Fruit fly (Drosophila melanogaster) whole organism, embryonic: Measurements from ENCODE around the gene fz4.
A peak's percentile ranks its signal among the peaks of the same experiment; 100 is the strongest.

ENCODE experiments used
- Ada2b ChIP-seq: fragments of 200-800 bp; sonication (Bioruptor generic); IDR thresholded peaks from 2 replicates; pipeline ENCODE4 v1.3.6; 2022; ENCODE audit warnings: missing biosample characterization, missing genetic modification characterization
- Atf3 ChIP-seq: fragments of 200-800 bp; sonication (Bioruptor generic); optimal IDR thresholded peaks from 3 replicates; lab custom pipeline; 2016; ENCODE audit warnings: missing biosample characterization, missing genetic modification characterization
- CG10366 ChIP-seq: fragments of 200-800 bp; sonication (Bioruptor generic); IDR thresholded peaks from 2 replicates; pipeline ENCODE4 v1.3.6; 2022; ENCODE audit warnings: missing biosample characterization, missing genetic modification characterization
- CG10431 ChIP-seq: fragments of 200-800 bp; sonication (Bioruptor generic); optimal IDR thresholded peaks from 3 replicates; lab custom pipeline; 2018; ENCODE audit warnings: missing biosample characterization, mild to moderate bottlenecking, missing genetic modification characterization
- CG11456 ChIP-seq: fragments of 200-800 bp; sonication (Bioruptor generic); IDR thresholded peaks from 3 replicates; pipeline ENCODE4 v1.3.6; 2022; ENCODE audit warnings: missing biosample characterization, missing genetic modification characterization
- CG12299 ChIP-seq: fragments of 200-800 bp; sonication (Bioruptor generic); optimal IDR thresholded peaks from 2 replicates; lab custom pipeline; 2018; ENCODE audit warnings: missing biosample characterization, mild to moderate bottlenecking, missing genetic modification characterization
- CG13287 ChIP-seq: fragments of 200-800 bp; sonication (Bioruptor generic); IDR thresholded peaks from 2 replicates; pipeline ENCODE4 v1.3.6; 2022; ENCODE audit warnings: missing biosample characterization, missing genetic modification characterization; ENCODE audit not compliant: partially characterized antibody
- CG13894 ChIP-seq: fragments of 200-800 bp; sonication (Bioruptor generic); optimal IDR thresholded peaks from 3 replicates; lab custom pipeline; 2018; ENCODE audit warnings: missing biosample characterization, mild to moderate bottlenecking, missing genetic modification characterization, moderate library complexity
- CG18262 ChIP-seq: fragments of 200-800 bp; optimal IDR thresholded peaks from 3 replicates; lab custom pipeline; 2019; ENCODE audit warnings: missing biosample characterization, mild to moderate bottlenecking, missing genetic modification characterization, moderate library complexity
- CG18476 ChIP-seq: fragments of 200-800 bp; sonication (Bioruptor generic); optimal IDR thresholded peaks from 2 replicates; lab custom pipeline; 2016; ENCODE audit warnings: missing biosample characterization, mild to moderate bottlenecking, missing genetic modification characterization
- CG2120 ChIP-seq: fragments of 200-800 bp; sonication (Bioruptor generic); optimal IDR thresholded peaks from 3 replicates; lab custom pipeline; 2016; ENCODE audit warnings: missing biosample characterization, missing genetic modification characterization
- CG2889 ChIP-seq: fragments of 200-800 bp; sonication (Bioruptor generic); IDR thresholded peaks from 3 replicates; pipeline ENCODE4 v1.3.6; 2022; ENCODE audit warnings: missing biosample characterization, missing genetic modification characterization
- CG3163 ChIP-seq: fragments of 200-800 bp; sonication (Bioruptor generic); optimal IDR thresholded peaks from 3 replicates; lab custom pipeline; 2016; ENCODE audit warnings: missing biosample characterization, missing genetic modification characterization
- CG32767 ChIP-seq: fragments of 200-800 bp; sonication (Bioruptor generic); IDR thresholded peaks from 2 replicates; pipeline ENCODE4 v1.3.6; 2022; ENCODE audit warnings: missing biosample characterization, missing genetic modification characterization
- CG3847 ChIP-seq: fragments of 200-800 bp; sonication (Bioruptor generic); IDR thresholded peaks from 2 replicates; pipeline ENCODE4 v1.3.6; 2022; ENCODE audit warnings: missing biosample characterization, missing genetic modification characterization
- CG4282 ChIP-seq: fragments of 200-800 bp; sonication (Bioruptor generic); optimal IDR thresholded peaks from 2 replicates; lab custom pipeline; 2016; ENCODE audit warnings: missing biosample characterization, missing genetic modification characterization
- CG4617 ChIP-seq: fragments of 200-800 bp; sonication (Bioruptor generic); optimal IDR thresholded peaks from 3 replicates; lab custom pipeline; 2016; ENCODE audit warnings: missing biosample characterization, missing genetic modification characterization, borderline replicate concordance
- CG5180 ChIP-seq: fragments of 200-800 bp; sonication (Bioruptor generic); optimal IDR thresholded peaks from 3 replicates; lab custom pipeline; 2017; ENCODE audit warnings: missing biosample characterization, missing genetic modification characterization, mild to moderate bottlenecking, moderate library complexity, missing genetic modification reagents
- CG6175 ChIP-seq: fragments of 200-800 bp; sonication (Bioruptor generic); IDR thresholded peaks from 3 replicates; pipeline ENCODE4 v1.3.6; 2022; ENCODE audit warnings: missing biosample characterization, missing genetic modification characterization
- CG7271 ChIP-seq: fragments of 200-800 bp; sonication (Bioruptor generic); optimal IDR thresholded peaks from 2 replicates; lab custom pipeline; 2018; ENCODE audit warnings: missing biosample characterization, mild to moderate bottlenecking, missing genetic modification characterization, moderate library complexity
- CG7987 ChIP-seq: fragments of 200-800 bp; sonication (Bioruptor generic); optimal IDR thresholded peaks from 2 replicates; lab custom pipeline; 2018; ENCODE audit warnings: missing biosample characterization, mild to moderate bottlenecking, missing genetic modification characterization, moderate library complexity
- CG8924 ChIP-seq: fragments of 200-800 bp; optimal IDR thresholded peaks from 3 replicates; lab custom pipeline; 2019; ENCODE audit warnings: missing biosample characterization, mild to moderate bottlenecking, missing genetic modification characterization, moderate library complexity
- CTCF ChIP-seq: fragments of 200-800 bp; sonication (Bioruptor generic); optimal IDR thresholded peaks from 2 replicates; lab custom pipeline; 2017; ENCODE audit warnings: missing biosample characterization, mild to moderate bottlenecking, missing genetic modification characterization, moderate library complexity
- Deaf1 ChIP-seq: fragments of 200-800 bp; optimal IDR thresholded peaks from 3 replicates; lab custom pipeline; 2019; ENCODE audit warnings: missing biosample characterization, mild to moderate bottlenecking, missing genetic modification characterization, moderate library complexity
- E2f1 ChIP-seq: fragments of 200-800 bp; sonication (Bioruptor generic); IDR thresholded peaks from 2 replicates; pipeline ENCODE4 v1.3.6; 2022; ENCODE audit warnings: missing biosample characterization, missing genetic modification characterization
- Eip74EF ChIP-seq, 2 experiments: fragments of 200-800 bp in 1 of 2; fragments of >200 bp in 1 of 2; sonication (Bioruptor generic) in 1 of 2; optimal IDR thresholded peaks; 2 replicates each; lab custom pipeline; 2017 to 2019; ENCODE audit warnings: missing biosample characterization in 2 of 2, missing genetic modification characterization in 2 of 2, mild to moderate bottlenecking in 1 of 2, moderate library complexity in 1 of 2
- HmgD ChIP-seq: fragments of 200-800 bp; sonication (Bioruptor generic); optimal IDR thresholded peaks from 3 replicates; lab custom pipeline; 2016; ENCODE audit warnings: missing biosample characterization, missing genetic modification characterization
- Hr78 ChIP-seq, 2 experiments: fragments of 200-800 bp in 1 of 2; fragments of >200 bp in 1 of 2; sonication (Bioruptor generic) in 1 of 2; optimal IDR thresholded peaks; 2 replicates each; lab custom pipeline; 2017 to 2019; ENCODE audit warnings: missing biosample characterization in 2 of 2, missing genetic modification characterization in 2 of 2, mild to moderate bottlenecking in 1 of 2, moderate library complexity in 1 of 2
- MESR4 ChIP-seq: fragments of 200-800 bp; sonication (Bioruptor generic); optimal IDR thresholded peaks from 2 replicates; lab custom pipeline; 2018; ENCODE audit warnings: missing biosample characterization, mild to moderate bottlenecking, missing genetic modification characterization, moderate library complexity
- NfI ChIP-seq: fragments of 200-800 bp; sonication (Bioruptor generic); optimal IDR thresholded peaks from 3 replicates; lab custom pipeline; 2018; ENCODE audit warnings: missing biosample characterization, mild to moderate bottlenecking, missing genetic modification characterization, moderate library complexity
- Poxn ChIP-seq: fragments of 200-800 bp; sonication (Bioruptor generic); IDR thresholded peaks from 2 replicates; pipeline ENCODE4 v1.3.6; 2022; ENCODE audit warnings: missing biosample characterization, missing genetic modification characterization
- Sry-δ ChIP-seq: fragments of 200-800 bp; sonication (Bioruptor generic); optimal IDR thresholded peaks from 2 replicates; lab custom pipeline; 2016; ENCODE audit warnings: missing biosample characterization, missing genetic modification characterization
- az2 ChIP-seq: fragments of 200-800 bp; sonication (Bioruptor generic); optimal IDR thresholded peaks from 3 replicates; lab custom pipeline; 2016; ENCODE audit warnings: missing biosample characterization, missing genetic modification characterization
- en ChIP-seq: fragments of 200-800 bp; sonication (Bioruptor generic); optimal IDR thresholded peaks from 2 replicates; lab custom pipeline; 2016; ENCODE audit warnings: missing biosample characterization, missing genetic modification characterization
- fd3F ChIP-seq: fragments of 200-800 bp; sonication (Bioruptor generic); optimal IDR thresholded peaks from 2 replicates; lab custom pipeline; 2018; ENCODE audit warnings: missing biosample characterization, mild to moderate bottlenecking, missing genetic modification characterization, moderate library complexity
- grn ChIP-seq: fragments of 200-800 bp; sonication (Bioruptor generic); optimal IDR thresholded peaks from 3 replicates; lab custom pipeline; 2017; ENCODE audit warnings: missing biosample characterization, missing genetic modification characterization
- her ChIP-seq: fragments of 200-800 bp; sonication (Bioruptor generic); optimal IDR thresholded peaks from 2 replicates; lab custom pipeline; 2016; ENCODE audit warnings: missing biosample characterization, missing genetic modification characterization
- inv ChIP-seq: fragments of 200-800 bp; sonication (Bioruptor generic); IDR thresholded peaks from 2 replicates; pipeline ENCODE4 v1.3.6; 2022; ENCODE audit warnings: missing biosample characterization, missing genetic modification characterization; ENCODE audit not compliant: partially characterized antibody
- lab ChIP-seq: fragments of 200-800 bp; sonication (Bioruptor generic); optimal IDR thresholded peaks from 3 replicates; lab custom pipeline; 2017; ENCODE audit warnings: missing biosample characterization, missing genetic modification characterization, mild to moderate bottlenecking, moderate library complexity, missing genetic modification reagents
- nmo ChIP-seq: fragments of 200-800 bp; sonication (Bioruptor generic); optimal IDR thresholded peaks from 2 replicates; lab custom pipeline; 2018; ENCODE audit warnings: missing biosample characterization, mild to moderate bottlenecking, missing genetic modification characterization, moderate library complexity
- nom ChIP-seq: fragments of 200-800 bp; sonication (Bioruptor generic); optimal IDR thresholded peaks from 2 replicates; lab custom pipeline; 2017; ENCODE audit warnings: missing biosample characterization, missing genetic modification characterization, mild to moderate bottlenecking, moderate library complexity, missing genetic modification reagents
- odd ChIP-seq: fragments of 200-800 bp; sonication (Bioruptor generic); optimal IDR thresholded peaks from 2 replicates; lab custom pipeline; 2017; ENCODE audit warnings: missing biosample characterization, mild to moderate bottlenecking, missing genetic modification characterization
- psq ChIP-seq: fragments of 200-800 bp; sonication (Bioruptor generic); optimal IDR thresholded peaks from 2 replicates; lab custom pipeline; 2017; ENCODE audit warnings: missing biosample characterization, missing genetic modification characterization
- pzg ChIP-seq: fragments of 200-800 bp; sonication (Bioruptor generic); optimal IDR thresholded peaks from 3 replicates; lab custom pipeline; 2018; ENCODE audit warnings: missing biosample characterization, mild to moderate bottlenecking, missing genetic modification characterization, moderate library complexity
- salm ChIP-seq: fragments of 200-800 bp; sonication (Bioruptor generic); optimal IDR thresholded peaks from 2 replicates; lab custom pipeline; 2018; ENCODE audit warnings: missing biosample characterization, mild to moderate bottlenecking, missing genetic modification characterization
- schlank ChIP-seq: fragments of 200-800 bp; sonication (Bioruptor generic); optimal IDR thresholded peaks from 2 replicates; lab custom pipeline; 2018; ENCODE audit warnings: missing biosample characterization, mild to moderate bottlenecking, missing genetic modification characterization
- trem ChIP-seq: fragments of 200-800 bp; optimal IDR thresholded peaks from 3 replicates; lab custom pipeline; 2019; ENCODE audit warnings: missing biosample characterization, mild to moderate bottlenecking, missing genetic modification characterization, moderate library complexity
- zen2 ChIP-seq: fragments of 200-800 bp; sonication (Bioruptor generic); IDR thresholded peaks from 3 replicates; pipeline ENCODE4 v1.3.6; 2022; ENCODE audit warnings: missing biosample characterization, missing genetic modification characterization; ENCODE audit not compliant: partially characterized antibody
- zfh2 ChIP-seq: fragments of 200-800 bp; sonication (Bioruptor generic); optimal IDR thresholded peaks from 2 replicates; lab custom pipeline; 2016; ENCODE audit warnings: missing biosample characterization, missing genetic modification characterization

The fz4 gene

dm6 chrX:7109793-7110606 lies at the start of gene fz4 (continued):
- TF ChIP-seq CG11456 (GFP tag; lab: Robert Waterston, UW) (no peak; the same call in 2 of the 3 replicates), E2f1 (no peak), CG2120 (GFP tag; lab: Kevin White, UChicago) (peak; percentile 5), az2 (GFP tag; lab: Kevin White, UChicago) (no peak), zen2 (GFP tag; lab: Robert Waterston, UW) (peak; percentile 58; the same call in 2 of the 3 replicates), CG3847 (GFP tag; lab: Robert Waterston, UW) (peak; percentile 47; the same call in 1 of the 2 replicates), Atf3 (peak; percentile 30), CG2889 (GFP tag; lab: Robert Waterston, UW) (no peak), her (no peak), CG13287 (GFP tag; lab: Robert Waterston, UW) (peak; percentile 83), lab (GFP tag; lab: Kevin White, UChicago) (peak; percentile 22), Eip74EF (GFP tag; optimal IDR thresholded peaks at IDR 0.05; lab: Kevin White, UChicago) (no peak), CG10431 (GFP tag; lab: Kevin White, UChicago) (no peak), zfh2 (GFP tag; lab: Kevin White, UChicago) (no peak), Hr78 (GFP tag; optimal IDR thresholded peaks at IDR 0.05; lab: Kevin White, UChicago) (peak in 1 of 2 experiments; percentile 15), en (GFP tag; lab: Kevin White, UChicago) (no peak), MESR4 (peak; percentile 76), CG12299 (tag; lab: Kevin White, UChicago) (no peak), grn (GFP tag; lab: Kevin White, UChicago) (peak; percentile 85), nmo (GFP tag; lab: Kevin White, UChicago) (peak; percentile 30), CG4617 (GFP tag; lab: Kevin White, UChicago) (peak; percentile 69), Ada2b (GFP tag; lab: Robert Waterston, UW) (no peak), CG7987 (GFP tag; lab: Kevin White, UChicago) (no peak), odd (peak; percentile 8), Deaf1 (peak; percentile 35), CG4282 (GFP tag; lab: Kevin White, UChicago) (no peak), CG32767 (GFP tag; lab: Robert Waterston, UW) (peak; percentile 77), HmgD (GFP tag; lab: Kevin White, UChicago) (no peak), CG3163 (GFP tag; lab: Kevin White, UChicago) (no peak), CG6175 (no peak), Sry-δ (GFP tag; lab: Kevin White, UChicago) (peak; percentile 89), schlank (tag; lab: Kevin White, UChicago) (no peak), pzg (GFP tag; lab: Kevin White, UChicago) (peak; percentile 63), salm (no peak), inv (peak; percentile 69), CG5180 (no peak), Poxn (GFP tag; lab: Robert Waterston, UW) (no peak), trem (tag; lab: Kevin White, UChicago) (peak; percentile 44), CG13894 (tag; lab: Kevin White, UChicago) (no peak), CTCF (GFP tag; lab: Kevin White, UChicago) (peak; percentile 94), CG18476 (GFP tag; lab: Kevin White, UChicago) (no peak), CG10366 (GFP tag; lab: Robert Waterston, UW) (no peak), fd3F (GFP tag; lab: Kevin White, UChicago) (no peak), NfI (no peak), CG8924 (peak; percentile 27), psq (GFP tag; lab: Kevin White, UChicago) (peak; percentile 78), CG18262 (tag; lab: Kevin White, UChicago) (no peak), nom (GFP tag; lab: Kevin White, UChicago) (peak; percentile 61), CG7271 (tag; lab: Kevin White, UChicago) (no peak)
